Fruit fly (Drosophila melanogaster) whole organism, pupa: ENCODE results near the gene CG32376.

ENCODE experiments used
- CG10348 ChIP-seq: fragments of 200-800 bp; sonication (Bioruptor generic); IDR thresholded peaks from 2 replicates; pipeline ENCODE4 v1.3.6; 2022; ENCODE audit warnings: missing biosample characterization, missing genetic modification characterization
- CG15710 ChIP-seq: fragments of 200-800 bp; sonication (Bioruptor generic); optimal IDR thresholded peaks from 2 replicates; lab custom pipeline; 2018; ENCODE audit warnings: missing biosample characterization, mild to moderate bottlenecking, missing genetic modification characterization, moderate library complexity
- CG17806 ChIP-seq: fragments of 200-800 bp; sonication (Bioruptor generic); optimal IDR thresholded peaks from 2 replicates; lab custom pipeline; 2018; ENCODE audit warnings: missing biosample characterization, mild to moderate bottlenecking, missing genetic modification characterization, moderate library complexity
- CG32121 ChIP-seq: fragments of 200-800 bp; sonication (Bioruptor generic); IDR thresholded peaks from 2 replicates; pipeline ENCODE4 v1.3.6; 2022; ENCODE audit warnings: missing biosample characterization, missing genetic modification characterization
- CG4496 ChIP-seq: fragments of 200-800 bp; sonication (Bioruptor generic); IDR thresholded peaks from 3 replicates; pipeline ENCODE4 v1.3.6; 2022; ENCODE audit warnings: missing biosample characterization, missing genetic modification characterization
- CG8159 ChIP-seq: fragments of 200-800 bp; sonication (Bioruptor generic); optimal IDR thresholded peaks from 3 replicates; lab custom pipeline; 2018; ENCODE audit warnings: missing biosample characterization, mild to moderate bottlenecking, missing genetic modification characterization, moderate library complexity
- CG8301 ChIP-seq: fragments of 200-800 bp; sonication (Bioruptor generic); optimal IDR thresholded peaks from 2 replicates; lab custom pipeline; 2018; ENCODE audit warnings: missing biosample characterization, mild to moderate bottlenecking, missing genetic modification characterization
- CG9948 ChIP-seq: fragments of 200-800 bp; sonication (Bioruptor generic); optimal IDR thresholded peaks from 2 replicates; lab custom pipeline; 2018; ENCODE audit warnings: missing biosample characterization, mild to moderate bottlenecking, missing genetic modification characterization, moderate library complexity
- D1 ChIP-seq: fragments of 200-800 bp; sonication (Bioruptor generic); optimal IDR thresholded peaks from 2 replicates; lab custom pipeline; 2018; ENCODE audit warnings: missing biosample characterization, mild to moderate bottlenecking, missing genetic modification characterization, moderate library complexity
- Ets98B ChIP-seq: fragments of 200-800 bp; sonication (Bioruptor generic); IDR thresholded peaks from 2 replicates; pipeline ENCODE4 v1.3.6; 2022; ENCODE audit warnings: missing biosample characterization, missing genetic modification characterization
- gl ChIP-seq: fragments of 200-800 bp; sonication (Bioruptor generic); optimal IDR thresholded peaks from 2 replicates; lab custom pipeline; 2018; ENCODE audit warnings: missing biosample characterization, mild to moderate bottlenecking, missing genetic modification characterization

dm6 chr3L:7552446-7552845 is 10.2 kb upstream of the CG32376 start:
- no peak for TF ChIP-seq CG9948
- no peak for TF ChIP-seq gl (tag; lab: Kevin White, UChicago)
- no peak for TF ChIP-seq CG32121 (GFP tag; lab: Robert Waterston, UW)
- TF ChIP-seq CG4496 (GFP tag; lab: Robert Waterston, UW), result no peak
- no peak for TF ChIP-seq D1
- TF ChIP-seq Ets98B, result 0 out of 2 replicates have a peak, but pooled peaks have one; percentile 10
- no peak for TF ChIP-seq CG8301 (tag; lab: Kevin White, UChicago)
- TF ChIP-seq CG8159 (tag; lab: Kevin White, UChicago), result no peak
- no peak for TF ChIP-seq CG17806 (tag; lab: Kevin White, UChicago)
- no peak for TF ChIP-seq CG15710 (tag; lab: Kevin White, UChicago)
- no peak for TF ChIP-seq CG10348 (GFP tag; lab: Robert Waterston, UW)
